Worm (Caenorhabditis elegans) whole organism, late embryonic: ENCODE data around the gene srw-26.

Experiments used
- F13H6.1 ChIP-seq: sonication (generic microtip); optimal IDR thresholded peaks from 2 replicates; lab custom pipeline; 2016; ENCODE audit warnings: missing genetic modification characterization, missing compliant biosample characterization
- K02D7.2 ChIP-seq: sonication (generic microtip); optimal IDR thresholded peaks from 2 replicates; lab custom pipeline; 2017; ENCODE audit warnings: mild to moderate bottlenecking, missing genetic modification characterization, missing compliant biosample characterization
- ceh-2 ChIP-seq: sonication (generic microtip); optimal IDR thresholded peaks from 2 replicates; lab custom pipeline; 2016; ENCODE audit warnings: missing genotype, missing genetic modification characterization, missing compliant biosample characterization
- ceh-22 ChIP-seq: sonication (generic microtip); optimal IDR thresholded peaks from 2 replicates; lab custom pipeline; 2017; ENCODE audit warnings: missing biosample characterization, missing genetic modification characterization
- ceh-34 ChIP-seq: sonication (generic microtip); optimal IDR thresholded peaks from 2 replicates; lab custom pipeline; 2016; ENCODE audit warnings: mild to moderate bottlenecking, missing genetic modification characterization, missing compliant biosample characterization
- eyg-1 ChIP-seq: sonication (generic microtip); optimal IDR thresholded peaks from 2 replicates; lab custom pipeline; 2016; ENCODE audit warnings: missing genotype, missing genetic modification characterization, missing compliant biosample characterization
- hlh-30 ChIP-seq: sonication (generic microtip); optimal IDR thresholded peaks from 2 replicates; lab custom pipeline; 2017; ENCODE audit warnings: antibody characterized with exemption, missing genetic modification characterization, missing compliant biosample characterization; ENCODE audit not compliant: insufficient read depth
- nhr-11 ChIP-seq: fragments of 150-350 bp; optimal IDR thresholded peaks from 2 replicates; lab custom pipeline; 2014; ENCODE audit warnings: missing biosample characterization, missing genetic modification characterization
- pros-1 ChIP-seq: fragments of 150-350 bp; optimal IDR thresholded peaks from 2 replicates; lab custom pipeline; 2014; ENCODE audit warnings: missing biosample characterization, missing genetic modification reagents, missing genetic modification characterization
- tbx-2 ChIP-seq: sonication (generic microtip); optimal IDR thresholded peaks from 2 replicates; lab custom pipeline; 2016; ENCODE audit warnings: missing genetic modification characterization, missing compliant biosample characterization
- unc-55 ChIP-seq: sonication (generic microtip); optimal IDR thresholded peaks from 2 replicates; lab custom pipeline; 2017; ENCODE audit warnings: missing biosample characterization, missing genetic modification reagents, missing genetic modification characterization

DNA sequence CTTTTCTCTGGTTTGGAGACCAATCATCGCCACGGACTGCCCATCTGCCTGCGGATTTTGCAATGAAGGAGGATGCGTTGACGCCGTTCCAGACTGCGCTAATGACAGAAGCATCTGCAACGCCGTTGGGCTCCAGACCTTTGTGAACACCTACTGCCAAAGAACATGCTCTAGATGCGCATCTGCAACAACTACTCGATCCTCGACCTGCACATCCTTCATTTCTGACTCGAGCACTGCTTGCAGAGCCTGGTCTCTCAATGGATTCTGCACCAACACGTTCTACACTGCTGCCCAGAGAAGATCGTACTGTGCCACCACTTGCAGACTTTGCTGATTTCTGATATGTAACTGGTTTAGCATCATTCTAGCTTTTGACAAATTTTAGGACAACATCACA is 31.7 kb downstream of the srw-26 start:
- TF ChIP-seq unc-55 (GFP tag; lab: Kevin White, UChicago) (no peak), pros-1 (no peak), F13H6.1 (tag; lab: Kevin White, UChicago) (no peak), ceh-22 (tag; lab: Kevin White, UChicago) (no peak), K02D7.2 (tag; lab: Kevin White, UChicago) (no peak), nhr-11 (tag; lab: Kevin White, UChicago) (no peak), tbx-2 (tag; lab: Kevin White, UChicago) (no peak), ceh-2 (no peak), ceh-34 (tag; lab: Kevin White, UChicago) (no peak), eyg-1 (tag; lab: Kevin White, UChicago) (no peak), hlh-30 (no peak)
